Worm (Caenorhabditis elegans): ENCODE measurements around the gene Y41G9A.17.

- TF ChIP-seq med-1 (GFP tag; optimal IDR thresholded peaks at IDR 0.05; ENCODE audit: insufficient read depth) (no peak), flt-1 (GFP tag; IDR thresholded peaks at IDR 0.05) (no peak), ref-1 (GFP tag; conservative IDR thresholded peaks at IDR 0.05) (no peak), ztf-29 (GFP tag; IDR thresholded peaks at IDR 0.05) (no peak), T22C8.4 (GFP tag; IDR thresholded peaks at IDR 0.05) (no peak), cog-1 (tag; optimal IDR thresholded peaks at IDR 0.05) (no peak), tab-1 (GFP tag; IDR thresholded peaks at IDR 0.05) (no peak), klf-2 (GFP tag; conservative IDR thresholded peaks at IDR 0.05) (no peak), ztf-23 (GFP tag; IDR thresholded peaks at IDR 0.05) (no peak)
Measured at ce11 chrX:2983996-2984395, 15.6 kb downstream of the Y41G9A.17 start, which contains the start of gene osm-5.
